Worm (Caenorhabditis elegans) whole organism, L2 larva: ENCODE measurements around the gene snn-1.

ENCODE experiments used
- ZK546.5 ChIP-seq: sonication (generic microtip); optimal IDR thresholded peaks from 2 replicates; lab custom pipeline; 2017; ENCODE audit warnings: missing biosample characterization, missing genetic modification characterization
- aly-2 ChIP-seq: fragments of 150-350 bp; optimal IDR thresholded peaks from 2 replicates; lab custom pipeline; 2014; ENCODE audit warnings: missing biosample characterization, missing genetic modification characterization
- egl-27 ChIP-seq: sonication (generic microtip); optimal IDR thresholded peaks from 3 replicates; lab custom pipeline; 2017; ENCODE audit warnings: missing biosample characterization, missing genetic modification reagents, missing genetic modification characterization
- gmeb-1 ChIP-seq: fragments of 150-350 bp; optimal IDR thresholded peaks from 2 replicates; lab custom pipeline; 2014; ENCODE audit warnings: missing biosample characterization, missing genetic modification characterization
- peb-1 ChIP-seq: fragments of 150-350 bp; optimal IDR thresholded peaks from 2 replicates; lab custom pipeline; 2014; ENCODE audit warnings: missing biosample characterization, missing genetic modification characterization
- sma-9 ChIP-seq, 2 experiments: fragments of 150-350 bp in 1 of 2; sonication (generic microtip) in 1 of 2; optimal IDR thresholded peaks; 2 replicates each; lab custom pipeline; 2014 to 2016; ENCODE audit warnings: missing genetic modification characterization in 2 of 2, mild to moderate bottlenecking in 1 of 2, missing biosample characterization in 1 of 2, missing compliant biosample characterization in 1 of 2, missing genetic modification reagents in 1 of 2, moderate library complexity in 1 of 2
- unc-39 ChIP-seq: fragments of 150-350 bp; optimal IDR thresholded peaks from 2 replicates; lab custom pipeline; 2014; ENCODE audit warnings: missing biosample characterization, missing genetic modification characterization
- unc-62 ChIP-seq: fragments of 150-350 bp; optimal IDR thresholded peaks from 2 replicates; lab custom pipeline; 2014; ENCODE audit warnings: missing biosample characterization, missing genetic modification reagents, missing genetic modification characterization

DNA sequence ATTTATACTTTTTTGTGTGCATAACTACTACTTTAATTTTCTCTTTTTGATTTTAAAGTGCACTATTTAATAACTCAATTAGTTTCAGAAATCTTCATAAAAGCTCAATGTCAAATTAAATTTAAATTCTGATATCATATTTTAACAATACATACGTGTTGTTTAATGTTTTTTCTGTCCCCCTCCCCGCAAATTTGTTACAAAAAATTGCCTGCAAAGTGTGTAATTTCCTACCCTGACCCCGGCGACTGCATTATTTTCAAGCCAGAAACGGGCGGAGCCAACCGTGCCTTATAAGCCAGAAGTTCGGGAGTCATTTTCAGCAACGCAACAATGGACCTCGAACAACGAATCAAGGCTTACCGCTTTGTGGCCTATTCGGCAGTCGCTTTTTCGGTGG, 46.6 kb downstream of the snn-1 start, which contains the start of gene col-108:
- TF ChIP-seq ZK546.5 (tag; lab: Kevin White, UChicago), result no peak
- TF ChIP-seq egl-27 (tag; lab: Kevin White, UChicago), result no peak
- no peak for TF ChIP-seq unc-62 (GFP tag; lab: Kevin White, UChicago)
- no peak for TF ChIP-seq sma-9 (GFP tag; optimal IDR thresholded peaks at IDR 0.05; lab: Kevin White, UChicago)
- no peak for TF ChIP-seq sma-9 (tag; optimal IDR thresholded peaks at IDR 0.05; lab: Kevin White, UChicago)
- TF ChIP-seq gmeb-1 (tag; lab: Kevin White, UChicago), result no peak
- TF ChIP-seq aly-2 (tag; lab: Kevin White, UChicago), result no peak
- no peak for TF ChIP-seq peb-1 (tag; lab: Kevin White, UChicago)
- TF ChIP-seq unc-39 (tag; lab: Kevin White, UChicago), result no peak
